Worm (Caenorhabditis elegans) whole organism, late embryonic: ENCODE results near the gene clec-60.
A peak's percentile ranks its signal among the peaks of the same experiment; 100 is the strongest.

ENCODE experiments used
- C08G9.2 ChIP-seq: sonication (generic microtip); optimal IDR thresholded peaks from 2 replicates; lab custom pipeline; 2016; ENCODE audit warnings: mild to moderate bottlenecking, missing genetic modification characterization, moderate library complexity, missing compliant biosample characterization
- F13H6.1 ChIP-seq: sonication (generic microtip); optimal IDR thresholded peaks from 2 replicates; lab custom pipeline; 2016; ENCODE audit warnings: missing genetic modification characterization, missing compliant biosample characterization
- K02D7.2 ChIP-seq: sonication (generic microtip); optimal IDR thresholded peaks from 2 replicates; lab custom pipeline; 2017; ENCODE audit warnings: mild to moderate bottlenecking, missing genetic modification characterization, missing compliant biosample characterization
- T23F11.4 ChIP-seq: fragments of 200-800 bp; sonication (Bioruptor generic); optimal IDR thresholded peaks from 2 replicates; lab custom pipeline; 2018; ENCODE audit warnings: mild to moderate bottlenecking, missing genetic modification characterization, missing compliant biosample characterization
- Y22D7AL.16 ChIP-seq: sonication (generic microtip); optimal IDR thresholded peaks from 2 replicates; lab custom pipeline; 2016; ENCODE audit warnings: missing genetic modification characterization, missing compliant biosample characterization
- ama-1 ChIP-seq: fragments of 150-350 bp; optimal IDR thresholded peaks from 2 replicates; lab custom pipeline; 2014
- ceh-14 ChIP-seq: sonication (generic microtip); optimal IDR thresholded peaks from 2 replicates; lab custom pipeline; 2016; ENCODE audit warnings: missing genotype, missing genetic modification characterization, missing compliant biosample characterization
- ceh-18 ChIP-seq: sonication (generic microtip); optimal IDR thresholded peaks from 2 replicates; lab custom pipeline; 2016; ENCODE audit warnings: missing genetic modification characterization, missing compliant biosample characterization
- ceh-2 ChIP-seq: sonication (generic microtip); optimal IDR thresholded peaks from 2 replicates; lab custom pipeline; 2016; ENCODE audit warnings: missing genotype, missing genetic modification characterization, missing compliant biosample characterization
- ceh-22 ChIP-seq: sonication (generic microtip); optimal IDR thresholded peaks from 2 replicates; lab custom pipeline; 2017; ENCODE audit warnings: missing biosample characterization, missing genetic modification characterization
- ceh-24 ChIP-seq: sonication (generic microtip); optimal IDR thresholded peaks from 2 replicates; lab custom pipeline; 2016; ENCODE audit warnings: mild to moderate bottlenecking, missing genetic modification characterization, missing compliant biosample characterization
- ceh-34 ChIP-seq: sonication (generic microtip); optimal IDR thresholded peaks from 2 replicates; lab custom pipeline; 2016; ENCODE audit warnings: mild to moderate bottlenecking, missing genetic modification characterization, missing compliant biosample characterization
- ceh-48 ChIP-seq: sonication (generic microtip); optimal IDR thresholded peaks from 2 replicates; lab custom pipeline; 2016; ENCODE audit warnings: missing genetic modification characterization, inconsistent platforms, missing compliant biosample characterization
- ceh-6 ChIP-seq: fragments of 200-800 bp; sonication (Bioruptor generic); optimal IDR thresholded peaks from 2 replicates; lab custom pipeline; 2018; ENCODE audit warnings: mild to moderate bottlenecking, missing genetic modification characterization, missing compliant biosample characterization
- che-1 ChIP-seq: sonication (generic microtip); optimal IDR thresholded peaks from 2 replicates; lab custom pipeline; 2016; ENCODE audit warnings: mild to moderate bottlenecking, missing genetic modification characterization, missing compliant biosample characterization
- dmd-4 ChIP-seq: sonication (generic microtip); optimal IDR thresholded peaks from 2 replicates; lab custom pipeline; 2016; ENCODE audit warnings: borderline replicate concordance, missing genetic modification characterization, missing compliant biosample characterization
- dve-1 ChIP-seq: sonication (generic microtip); optimal IDR thresholded peaks from 2 replicates; lab custom pipeline; 2017; ENCODE audit warnings: antibody characterized with exemption, mild to moderate bottlenecking, missing genetic modification characterization, missing compliant biosample characterization
- elt-2 ChIP-seq: sonication (generic microtip); optimal IDR thresholded peaks from 2 replicates; lab custom pipeline; 2016; ENCODE audit warnings: missing genetic modification reagents, missing genetic modification characterization, missing compliant biosample characterization
- elt-4 ChIP-seq: sonication (generic microtip); optimal IDR thresholded peaks from 2 replicates; lab custom pipeline; 2016; ENCODE audit warnings: missing genetic modification characterization, missing compliant biosample characterization
- ets-4 ChIP-seq: sonication (generic microtip); optimal IDR thresholded peaks from 2 replicates; lab custom pipeline; 2016; ENCODE audit warnings: missing genetic modification characterization, missing compliant biosample characterization
- fax-1 ChIP-seq: sonication (generic microtip); optimal IDR thresholded peaks from 2 replicates; lab custom pipeline; 2016; ENCODE audit warnings: missing genotype, missing genetic modification characterization, missing compliant biosample characterization
- fkh-10 ChIP-seq: fragments of 150-350 bp; optimal IDR thresholded peaks from 2 replicates; lab custom pipeline; 2014; ENCODE audit warnings: missing biosample characterization, missing genetic modification reagents, missing genetic modification characterization
- gmeb-2 ChIP-seq: sonication (generic microtip); optimal IDR thresholded peaks from 2 replicates; lab custom pipeline; 2016; ENCODE audit warnings: missing genetic modification characterization, inconsistent platforms, missing compliant biosample characterization
- hlh-15 ChIP-seq: sonication (generic microtip); optimal IDR thresholded peaks from 2 replicates; lab custom pipeline; 2016; ENCODE audit warnings: missing genetic modification characterization, missing compliant biosample characterization
- hlh-8 ChIP-seq: sonication (generic microtip); optimal IDR thresholded peaks from 2 replicates; lab custom pipeline; 2016; ENCODE audit warnings: missing genotype, missing genetic modification characterization, missing compliant biosample characterization
- lim-6 ChIP-seq: sonication (generic microtip); optimal IDR thresholded peaks from 2 replicates; lab custom pipeline; 2016; ENCODE audit warnings: missing genetic modification characterization, missing compliant biosample characterization
- lin-11 ChIP-seq: fragments of 200-800 bp; sonication (Bioruptor generic); optimal IDR thresholded peaks from 2 replicates; lab custom pipeline; 2018; ENCODE audit warnings: mild to moderate bottlenecking, missing genetic modification characterization, missing compliant biosample characterization
- madf-2 ChIP-seq: sonication (generic microtip); optimal IDR thresholded peaks from 2 replicates; lab custom pipeline; 2017; ENCODE audit warnings: missing genetic modification characterization, missing compliant biosample characterization
- nfya-1 ChIP-seq: sonication (generic microtip); optimal IDR thresholded peaks from 2 replicates; lab custom pipeline; 2017; ENCODE audit warnings: missing genetic modification characterization, mild to moderate bottlenecking, missing compliant biosample characterization, antibody characterized with exemption, moderate library complexity
- nhr-232 ChIP-seq: sonication (generic microtip); optimal IDR thresholded peaks from 2 replicates; lab custom pipeline; 2016; ENCODE audit warnings: missing genetic modification characterization, missing compliant biosample characterization
- npax-4 ChIP-seq: sonication (generic microtip); optimal IDR thresholded peaks from 2 replicates; lab custom pipeline; 2016; ENCODE audit warnings: missing genetic modification characterization, missing compliant biosample characterization
- odd-2 ChIP-seq: sonication (generic microtip); optimal IDR thresholded peaks from 2 replicates; lab custom pipeline; 2017; ENCODE audit warnings: antibody characterized with exemption, mild to moderate bottlenecking, missing genetic modification characterization, missing compliant biosample characterization
- pag-3 ChIP-seq: sonication (generic microtip); optimal IDR thresholded peaks from 2 replicates; lab custom pipeline; 2016; ENCODE audit warnings: missing compliant biosample characterization, missing genetic modification characterization, borderline replicate concordance
- pax-1 ChIP-seq: fragments of 150-350 bp; optimal IDR thresholded peaks from 2 replicates; lab custom pipeline; 2014; ENCODE audit warnings: missing biosample characterization, missing genetic modification characterization
- pqm-1 ChIP-seq: sonication (generic microtip); optimal IDR thresholded peaks from 2 replicates; lab custom pipeline; 2016; ENCODE audit warnings: missing genetic modification characterization, missing compliant biosample characterization
- pros-1 ChIP-seq: fragments of 150-350 bp; optimal IDR thresholded peaks from 2 replicates; lab custom pipeline; 2014; ENCODE audit warnings: missing biosample characterization, missing genetic modification reagents, missing genetic modification characterization
- rnt-1 ChIP-seq: sonication (generic microtip); optimal IDR thresholded peaks from 2 replicates; lab custom pipeline; 2016; ENCODE audit warnings: missing genetic modification characterization, missing compliant biosample characterization
- sox-4 ChIP-seq: sonication (generic microtip); optimal IDR thresholded peaks from 2 replicates; lab custom pipeline; 2017; ENCODE audit warnings: mild to moderate bottlenecking, missing genetic modification characterization, inconsistent platforms, missing compliant biosample characterization
- syd-9 ChIP-seq: sonication (generic microtip); optimal IDR thresholded peaks from 2 replicates; lab custom pipeline; 2016; ENCODE audit warnings: mild to moderate bottlenecking, missing genetic modification characterization, moderate library complexity, missing compliant biosample characterization
- tbx-2 ChIP-seq: sonication (generic microtip); optimal IDR thresholded peaks from 2 replicates; lab custom pipeline; 2016; ENCODE audit warnings: missing genetic modification characterization, missing compliant biosample characterization
- tbx-7 ChIP-seq: sonication (generic microtip); optimal IDR thresholded peaks from 2 replicates; lab custom pipeline; 2016; ENCODE audit warnings: missing genotype, missing genetic modification characterization, missing compliant biosample characterization
- unc-42 ChIP-seq: sonication (generic microtip); optimal IDR thresholded peaks from 2 replicates; lab custom pipeline; 2016; ENCODE audit warnings: missing genotype, missing genetic modification characterization, missing compliant biosample characterization
- unc-55 ChIP-seq: sonication (generic microtip); optimal IDR thresholded peaks from 2 replicates; lab custom pipeline; 2017; ENCODE audit warnings: missing biosample characterization, missing genetic modification reagents, missing genetic modification characterization
- unc-86 ChIP-seq: sonication (generic microtip); optimal IDR thresholded peaks from 2 replicates; lab custom pipeline; 2016; ENCODE audit warnings: missing genetic modification characterization, missing compliant biosample characterization
- ztf-16 ChIP-seq: sonication (generic microtip); optimal IDR thresholded peaks from 2 replicates; lab custom pipeline; 2017; ENCODE audit warnings: missing genetic modification characterization, missing compliant biosample characterization

The clec-60 gene

DNA sequence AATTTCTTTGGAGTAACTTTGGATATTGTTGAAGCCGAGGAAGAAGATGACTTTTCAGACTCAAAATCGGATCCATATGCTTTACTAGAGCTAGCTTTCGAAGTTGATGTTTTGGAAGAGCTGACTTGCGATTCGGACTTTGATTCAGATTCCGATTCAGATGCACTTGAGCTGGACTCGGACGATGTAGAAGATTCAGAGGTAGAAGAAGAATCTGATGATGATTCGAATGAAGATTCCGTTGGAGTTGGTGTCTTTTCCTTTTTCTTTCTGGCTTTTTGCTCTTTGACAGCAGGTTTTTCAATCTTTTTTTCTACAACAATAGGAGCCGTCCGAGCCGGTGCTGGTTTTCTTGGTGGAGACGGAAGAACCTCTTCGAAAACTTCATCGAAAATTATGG lies 26.2 kb upstream of the clec-60 start:
- TF ChIP-seq pag-3 (tag; lab: Kevin White, UChicago): no peak
- TF ChIP-seq K02D7.2 (tag; lab: Kevin White, UChicago): no peak
- TF ChIP-seq rnt-1 (tag; lab: Kevin White, UChicago): no peak
- no peak for TF ChIP-seq tbx-7 (tag; lab: Kevin White, UChicago)
- TF ChIP-seq, all 69 proteins: peak for 0

DNA sequence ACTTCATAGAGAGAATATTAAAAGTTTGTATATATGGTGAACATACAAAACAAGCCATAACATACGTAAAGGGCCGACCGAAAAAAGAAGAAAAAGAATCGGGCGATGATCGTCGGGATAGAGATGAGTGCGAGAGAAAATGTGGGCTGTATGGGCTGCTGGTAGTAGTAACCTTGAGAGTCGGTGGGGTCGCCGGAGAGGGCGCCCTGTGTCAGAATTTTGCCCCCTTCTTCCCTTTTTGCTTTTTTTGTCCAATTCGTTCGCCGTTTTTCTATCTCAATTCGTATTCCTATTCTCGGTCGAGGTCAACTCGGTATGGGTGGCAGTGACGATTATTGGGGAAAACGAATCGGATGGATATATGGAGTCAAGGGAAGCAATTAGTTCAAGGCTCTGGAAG lies 24.3 kb upstream of the clec-60 start:
- no peak for TF ChIP-seq dmd-4 (tag; lab: Kevin White, UChicago)
- TF ChIP-seq ceh-18 (tag; lab: Kevin White, UChicago): no peak
- TF ChIP-seq odd-2 (tag; lab: Kevin White, UChicago): no peak
- no peak for TF ChIP-seq ceh-34 (tag; lab: Kevin White, UChicago)
- TF ChIP-seq hlh-15 (tag; lab: Kevin White, UChicago): no peak
- TF ChIP-seq unc-86 (tag; lab: Kevin White, UChicago): no peak
- no peak for TF ChIP-seq sox-4
- no peak for TF ChIP-seq ceh-24 (tag; lab: Kevin White, UChicago)
- no peak for TF ChIP-seq ets-4 (tag; lab: Kevin White, UChicago)

DNA sequence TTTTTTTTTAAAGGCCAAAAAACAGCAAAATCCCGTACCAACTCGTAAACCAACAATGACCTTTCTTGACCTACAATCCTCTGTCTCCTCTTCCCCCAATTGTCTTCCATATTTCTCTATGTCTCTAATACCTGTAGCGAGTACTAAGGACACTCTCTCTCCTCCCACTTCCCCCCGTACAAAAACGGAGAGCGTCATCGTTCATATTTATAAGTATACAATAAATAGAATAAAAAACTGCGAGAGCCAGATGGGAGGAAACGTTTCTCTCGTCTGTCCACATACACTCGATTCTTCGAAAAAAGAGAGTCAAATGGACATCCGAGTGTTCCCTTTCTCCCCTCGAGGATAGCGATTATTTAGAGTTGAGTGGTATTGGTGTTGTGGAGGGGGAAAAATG lies 23.1 kb upstream of the clec-60 start:
- TF ChIP-seq ama-1: no peak
- no peak for TF ChIP-seq pros-1
- no peak for TF ChIP-seq pag-3 (tag; lab: Kevin White, UChicago)
- no peak for TF ChIP-seq che-1
- TF ChIP-seq T23F11.4: no peak
- TF ChIP-seq syd-9 (tag; lab: Kevin White, UChicago): no peak
- TF ChIP-seq unc-55 (GFP tag; lab: Kevin White, UChicago): no peak
- no peak for TF ChIP-seq hlh-8
- TF ChIP-seq dve-1 (tag; lab: Kevin White, UChicago): no peak
- no peak for TF ChIP-seq odd-2 (tag; lab: Kevin White, UChicago)
- no peak for TF ChIP-seq pax-1 (tag; lab: Kevin White, UChicago)
- TF ChIP-seq ztf-16: no peak

DNA sequence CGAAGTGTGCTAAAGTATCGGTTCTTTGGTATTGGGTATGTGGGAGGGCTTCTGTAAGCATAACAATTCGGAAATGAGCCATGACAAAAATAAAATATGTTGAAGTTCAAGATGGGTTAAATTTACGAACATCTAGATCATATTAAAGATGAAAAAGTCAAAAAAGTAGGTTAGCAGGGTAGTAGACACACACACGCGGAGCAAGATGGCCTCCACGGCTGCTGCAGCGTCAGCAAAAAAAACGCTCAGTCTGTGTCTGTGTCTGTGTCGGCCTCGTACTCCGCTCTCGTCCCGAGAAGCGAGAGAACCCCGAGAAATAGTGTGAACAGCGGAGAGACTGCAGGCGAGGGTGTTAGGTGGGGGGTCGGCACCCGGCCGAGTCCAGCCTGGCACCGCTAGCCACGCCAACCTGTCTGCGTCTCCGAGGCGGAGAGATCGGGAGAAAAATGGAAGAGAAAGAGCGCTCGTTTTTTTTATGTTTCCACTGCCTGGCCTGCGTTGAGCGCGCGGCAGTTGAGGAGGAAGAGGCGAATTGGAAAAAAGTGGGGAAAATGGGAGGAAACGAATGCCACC lies 20.9 kb upstream of the clec-60 start, which contains the start of gene myrf-1:
Gene myrf-1, minus strand, starts transcription at position 51 of the 573 bp plus-strand sequence.
- TF ChIP-seq dve-1 (tag; lab: Kevin White, UChicago) (peak; percentile 18), ceh-18 (tag; lab: Kevin White, UChicago) (peak; percentile 89), nfya-1 (tag; lab: Kevin White, UChicago) (peak; percentile 77), gmeb-2 (tag; lab: Kevin White, UChicago) (no peak), unc-86 (tag; lab: Kevin White, UChicago) (peak; percentile 36), F13H6.1 (tag; lab: Kevin White, UChicago) (peak; percentile 77), tbx-2 (tag; lab: Kevin White, UChicago) (peak; percentile 94), pqm-1 (peak; percentile 80), fax-1 (tag; lab: Kevin White, UChicago) (peak; percentile 37), ets-4 (tag; lab: Kevin White, UChicago) (peak; percentile 56), ceh-2 (tag; lab: Kevin White, UChicago) (peak; percentile 45), unc-55 (GFP tag; lab: Kevin White, UChicago) (peak; percentile 15), ceh-34 (tag; lab: Kevin White, UChicago) (peak; percentile 86), C08G9.2 (tag; lab: Kevin White, UChicago) (peak; percentile 77), elt-4 (tag; lab: Kevin White, UChicago) (no peak), lim-6 (no peak), rnt-1 (tag; lab: Kevin White, UChicago) (peak; percentile 35), hlh-8 (peak; percentile 44), npax-4 (tag; lab: Kevin White, UChicago) (no peak), dmd-4 (tag; lab: Kevin White, UChicago) (no peak), lin-11 (tag; lab: Kevin White, UChicago) (peak; percentile 28), unc-42 (peak; percentile 70), elt-2 (peak; percentile 17), madf-2 (tag; lab: Kevin White, UChicago) (peak; percentile 6), pag-3 (tag; lab: Kevin White, UChicago) (peak; percentile 8), Y22D7AL.16 (no peak), ceh-48 (tag; lab: Kevin White, UChicago) (no peak), pros-1 (peak; percentile 88), ceh-14 (tag; lab: Kevin White, UChicago) (peak; percentile 41), nhr-232 (peak; percentile 40), ceh-22 (tag; lab: Kevin White, UChicago) (no peak), fkh-10 (GFP tag; lab: Kevin White, UChicago) (no peak), che-1 (peak; percentile 27), syd-9 (tag; lab: Kevin White, UChicago) (peak; percentile 70), ceh-6 (GFP tag; lab: Kevin White, UChicago) (peak; percentile 21)
